Fruit fly (Drosophila melanogaster) whole organism, embryonic: ENCODE results near the gene CG5608.
A peak's percentile ranks its signal among the peaks of the same experiment; 100 is the strongest.

Experiments used
- Antp ChIP-seq: fragments of 200-800 bp; sonication (Bioruptor generic); optimal IDR thresholded peaks from 3 replicates; lab custom pipeline; 2016; ENCODE audit warnings: missing biosample characterization, missing genetic modification characterization
- Awh ChIP-seq: fragments of 200-800 bp; sonication (Bioruptor generic); IDR thresholded peaks from 2 replicates; pipeline ENCODE4, ENCODE4 v1.3.6; 2022; ENCODE audit warnings: missing biosample characterization, missing genetic modification characterization
- CG10979 ChIP-seq: fragments of 200-800 bp; sonication (Bioruptor generic); optimal IDR thresholded peaks from 2 replicates; lab custom pipeline; 2018; ENCODE audit warnings: missing biosample characterization, mild to moderate bottlenecking, missing genetic modification characterization, moderate library complexity
- CG11093 ChIP-seq: fragments of 200-800 bp; sonication (Bioruptor generic); IDR thresholded peaks from 3 replicates; pipeline ENCODE4 v1.3.6; 2022; ENCODE audit warnings: missing biosample characterization, missing genetic modification characterization
- CG1529 ChIP-seq: fragments of 200-800 bp; sonication (Bioruptor generic); optimal IDR thresholded peaks from 3 replicates; lab custom pipeline; 2018; ENCODE audit warnings: missing biosample characterization, missing genetic modification characterization
- CG16815 ChIP-seq: fragments of 200-800 bp; sonication (Bioruptor generic); optimal IDR thresholded peaks from 3 replicates; lab custom pipeline; 2017; ENCODE audit warnings: missing biosample characterization, mild to moderate bottlenecking, missing genetic modification characterization
- CG17568 ChIP-seq: fragments of 200-800 bp; sonication (Bioruptor generic); optimal IDR thresholded peaks from 2 replicates; lab custom pipeline; 2018; ENCODE audit warnings: missing biosample characterization, mild to moderate bottlenecking, missing genetic modification characterization, moderate library complexity
- CG18476 ChIP-seq: fragments of 200-800 bp; sonication (Bioruptor generic); optimal IDR thresholded peaks from 2 replicates; lab custom pipeline; 2016; ENCODE audit warnings: missing biosample characterization, mild to moderate bottlenecking, missing genetic modification characterization
- CG8944 ChIP-seq: fragments of 200-800 bp; sonication (Bioruptor generic); optimal IDR thresholded peaks from 3 replicates; lab custom pipeline; 2016; ENCODE audit warnings: missing biosample characterization, missing genetic modification characterization
- Fer2 ChIP-seq: fragments of 200-800 bp; sonication (Bioruptor generic); optimal IDR thresholded peaks from 2 replicates; lab custom pipeline; 2018; ENCODE audit warnings: missing biosample characterization, mild to moderate bottlenecking, missing genetic modification characterization, moderate library complexity
- Hmr ChIP-seq: fragments of 200-800 bp; sonication (Bioruptor generic); optimal IDR thresholded peaks from 3 replicates; lab custom pipeline; 2017; ENCODE audit warnings: mild to moderate bottlenecking, missing biosample characterization, missing genetic modification reagents, missing genetic modification characterization
- Oaz ChIP-seq: fragments of 200-800 bp; sonication (Bioruptor generic); IDR thresholded peaks from 2 replicates; pipeline ENCODE4 v1.3.6; 2022; ENCODE audit warnings: missing biosample characterization, missing genetic modification characterization
- dimm ChIP-seq: fragments of 200-800 bp; sonication (Bioruptor generic); IDR thresholded peaks from 2 replicates; pipeline ENCODE4 v1.3.6; 2022; ENCODE audit warnings: missing biosample characterization, missing genetic modification characterization
- usp ChIP-seq: fragments of >200 bp; optimal IDR thresholded peaks from 2 replicates; lab custom pipeline; 2017; ENCODE audit warnings: missing biosample characterization, missing genetic modification characterization

dm6 chr3R:12425510-12426309 lies 39.4 kb downstream of the CG5608 start, which contains the start of gene Pp1-87B:
- TF ChIP-seq CG11093 (GFP tag; lab: Robert Waterston, UW), result no peak
- TF ChIP-seq Antp (GFP tag; lab: Kevin White, UChicago), result no peak
- no peak for TF ChIP-seq CG16815 (GFP tag; lab: Kevin White, UChicago)
- no peak for TF ChIP-seq CG8944 (GFP tag; lab: Kevin White, UChicago)
- TF ChIP-seq CG10979, result no peak
- TF ChIP-seq usp, result no peak
- no peak for TF ChIP-seq Awh (GFP tag; lab: Robert Waterston, UW)
- no peak for TF ChIP-seq Oaz (GFP tag; lab: Robert Waterston, UW)
- no peak for TF ChIP-seq CG17568 (GFP tag; lab: Kevin White, UChicago)
- TF ChIP-seq Fer2 (tag; lab: Kevin White, UChicago), result no peak
- TF ChIP-seq CG1529 (GFP tag; lab: Kevin White, UChicago), result no peak
- TF ChIP-seq CG18476 (GFP tag; lab: Kevin White, UChicago), result no peak
- peak; percentile 32 for TF ChIP-seq Hmr (GFP tag; lab: Kevin White, UChicago)
- TF ChIP-seq dimm, result no peak
